Fruit fly (Drosophila melanogaster) whole organism, embryonic: Measurements from ENCODE around the gene JIL-1.

ENCODE experiments used
- Abd-B ChIP-seq: fragments of 200-800 bp; sonication (Bioruptor generic); optimal IDR thresholded peaks from 2 replicates; lab custom pipeline; 2018; ENCODE audit warnings: missing biosample characterization, mild to moderate bottlenecking, missing genetic modification characterization, moderate library complexity
- B-H1 ChIP-seq: fragments of 200-800 bp; sonication (Bioruptor generic); IDR thresholded peaks from 3 replicates; pipeline ENCODE4 v1.3.6; 2022; ENCODE audit warnings: missing biosample characterization, missing genetic modification characterization
- CG12155 ChIP-seq: fragments of 200-800 bp; sonication (Bioruptor generic); optimal IDR thresholded peaks from 3 replicates; lab custom pipeline; 2016; ENCODE audit warnings: missing biosample characterization, missing genetic modification characterization
- CG14710 ChIP-seq: fragments of 200-800 bp; sonication (Bioruptor generic); optimal IDR thresholded peaks from 3 replicates; lab custom pipeline; 2019; ENCODE audit warnings: missing biosample characterization, mild to moderate bottlenecking, missing genetic modification characterization, moderate library complexity
- CG2678 ChIP-seq: fragments of 200-800 bp; sonication (Bioruptor generic); optimal IDR thresholded peaks from 3 replicates; lab custom pipeline; 2019; ENCODE audit warnings: missing biosample characterization, mild to moderate bottlenecking, missing genetic modification characterization, moderate library complexity
- CG3407 ChIP-seq: fragments of 200-800 bp; sonication (Bioruptor generic); optimal IDR thresholded peaks from 2 replicates; lab custom pipeline; 2018; ENCODE audit warnings: missing biosample characterization, mild to moderate bottlenecking, missing genetic modification characterization
- CG3726 ChIP-seq: fragments of 200-800 bp; sonication (Bioruptor generic); IDR thresholded peaks from 3 replicates; pipeline ENCODE4, ENCODE4 v1.3.6; 2022; ENCODE audit warnings: missing biosample characterization, missing genetic modification characterization
- CG4820 ChIP-seq: fragments of 200-800 bp; sonication (Bioruptor generic); optimal IDR thresholded peaks from 3 replicates; lab custom pipeline; 2016; ENCODE audit warnings: missing biosample characterization, missing genetic modification characterization
- CG6765 ChIP-seq: fragments of 200-800 bp; sonication (Bioruptor generic); optimal IDR thresholded peaks from 3 replicates; lab custom pipeline; 2017; ENCODE audit warnings: missing biosample characterization, mild to moderate bottlenecking, missing genetic modification characterization
- CG7271 ChIP-seq: fragments of 200-800 bp; sonication (Bioruptor generic); optimal IDR thresholded peaks from 2 replicates; lab custom pipeline; 2018; ENCODE audit warnings: missing biosample characterization, mild to moderate bottlenecking, missing genetic modification characterization, moderate library complexity
- CG9609 ChIP-seq: fragments of 200-800 bp; sonication (Bioruptor generic); optimal IDR thresholded peaks from 3 replicates; lab custom pipeline; 2016; ENCODE audit warnings: missing biosample characterization, missing genetic modification characterization
- Chrac-16 ChIP-seq: fragments of 200-800 bp; sonication (Bioruptor generic); optimal IDR thresholded peaks from 3 replicates; lab custom pipeline; 2016; ENCODE audit warnings: missing biosample characterization, missing genetic modification characterization
- Dp ChIP-seq: fragments of 200-800 bp; sonication (Bioruptor generic); optimal IDR thresholded peaks from 2 replicates; lab custom pipeline; 2018; ENCODE audit warnings: missing biosample characterization, mild to moderate bottlenecking, missing genetic modification characterization, moderate library complexity
- E2f1 ChIP-seq: fragments of 200-800 bp; sonication (Bioruptor generic); IDR thresholded peaks from 2 replicates; pipeline ENCODE4 v1.3.6; 2022; ENCODE audit warnings: missing biosample characterization, missing genetic modification characterization
- Fer2 ChIP-seq: fragments of 200-800 bp; sonication (Bioruptor generic); optimal IDR thresholded peaks from 2 replicates; lab custom pipeline; 2018; ENCODE audit warnings: missing biosample characterization, mild to moderate bottlenecking, missing genetic modification characterization, moderate library complexity
- Hand ChIP-seq: fragments of 200-800 bp; sonication (Bioruptor generic); optimal IDR thresholded peaks from 2 replicates; lab custom pipeline; 2017; ENCODE audit warnings: mild to moderate bottlenecking, missing biosample characterization, missing genetic modification reagents, missing genetic modification characterization
- HmgD ChIP-seq: fragments of 200-800 bp; sonication (Bioruptor generic); optimal IDR thresholded peaks from 3 replicates; lab custom pipeline; 2016; ENCODE audit warnings: missing biosample characterization, missing genetic modification characterization
- Hsf ChIP-seq: fragments of 200-800 bp; sonication (Bioruptor generic); optimal IDR thresholded peaks from 3 replicates; lab custom pipeline; 2016; ENCODE audit warnings: missing biosample characterization, missing genetic modification characterization
- Lpt ChIP-seq: fragments of >200 bp; optimal IDR thresholded peaks from 2 replicates; lab custom pipeline; 2018; ENCODE audit warnings: missing biosample characterization, missing genetic modification characterization
- MBD-R2 ChIP-seq: fragments of 200-800 bp; sonication (Bioruptor generic); IDR thresholded peaks from 2 replicates; pipeline ENCODE4 v1.3.6; 2022; ENCODE audit warnings: missing biosample characterization, missing genetic modification characterization
- NFAT ChIP-seq: fragments of 200-800 bp; sonication (Bioruptor generic); IDR thresholded peaks from 2 replicates; pipeline ENCODE4 v1.3.6; 2022; ENCODE audit warnings: missing biosample characterization, missing genetic modification characterization
- Opbp ChIP-seq: fragments of 200-800 bp; sonication (Bioruptor generic); IDR thresholded peaks from 3 replicates; pipeline ENCODE4 v1.3.6; 2022; ENCODE audit warnings: missing biosample characterization, missing genetic modification characterization; ENCODE audit not compliant: partially characterized antibody
- Scr ChIP-seq: fragments of 200-800 bp; sonication (Bioruptor generic); IDR thresholded peaks from 2 replicates; pipeline ENCODE4 v1.3.6; 2022; ENCODE audit warnings: missing biosample characterization, missing genetic modification characterization; ENCODE audit not compliant: partially characterized antibody
- Sry-δ ChIP-seq: fragments of 200-800 bp; sonication (Bioruptor generic); optimal IDR thresholded peaks from 2 replicates; lab custom pipeline; 2016; ENCODE audit warnings: missing biosample characterization, missing genetic modification characterization
- ac ChIP-seq: fragments of 200-800 bp; sonication (Bioruptor generic); optimal IDR thresholded peaks from 3 replicates; lab custom pipeline; 2017; ENCODE audit warnings: missing biosample characterization, mild to moderate bottlenecking, missing genetic modification characterization
- al ChIP-seq: fragments of 200-800 bp; sonication (Bioruptor generic); IDR thresholded peaks from 2 replicates; pipeline ENCODE4 v1.3.6; 2022; ENCODE audit warnings: missing biosample characterization, missing genetic modification characterization
- amos ChIP-seq: fragments of 200-800 bp; sonication (Bioruptor generic); IDR thresholded peaks from 2 replicates; pipeline ENCODE4 v1.3.6; 2022; ENCODE audit warnings: missing biosample characterization, missing genetic modification characterization; ENCODE audit not compliant: partially characterized antibody
- ase ChIP-seq: fragments of 200-800 bp; sonication (Bioruptor generic); IDR thresholded peaks from 3 replicates; pipeline ENCODE4 v1.3.6; 2022; ENCODE audit warnings: missing biosample characterization, missing genetic modification characterization
- chinmo ChIP-seq: fragments of 200-800 bp; sonication (Bioruptor generic); IDR thresholded peaks from 4 replicates; pipeline ENCODE4 v1.3.6; 2022; ENCODE audit warnings: missing biosample characterization, missing genetic modification characterization; ENCODE audit not compliant: partially characterized antibody
- cwo ChIP-seq: fragments of 200-800 bp; sonication (Bioruptor generic); optimal IDR thresholded peaks from 3 replicates; lab custom pipeline; 2017; ENCODE audit warnings: missing biosample characterization, missing genetic modification characterization, mild to moderate bottlenecking, moderate library complexity, missing genetic modification reagents
- eve ChIP-seq, 2 experiments: fragments of >200 bp; optimal IDR thresholded peaks; 2 replicates each; lab custom pipeline; 2017; ENCODE audit warnings: missing biosample characterization in 2 of 2, missing genetic modification characterization in 2 of 2
- jing ChIP-seq: fragments of 200-800 bp; sonication (Bioruptor generic); optimal IDR thresholded peaks from 2 replicates; lab custom pipeline; 2018; ENCODE audit warnings: missing biosample characterization, mild to moderate bottlenecking, missing genetic modification characterization
- ken ChIP-seq: fragments of 200-800 bp; sonication (Bioruptor generic); IDR thresholded peaks from 3 replicates; pipeline ENCODE4 v1.3.6; 2022; ENCODE audit warnings: missing biosample characterization, missing genetic modification characterization
- lbe ChIP-seq: fragments of 200-800 bp; sonication (Bioruptor generic); optimal IDR thresholded peaks from 2 replicates; lab custom pipeline; 2016; ENCODE audit warnings: missing biosample characterization, mild to moderate bottlenecking, missing genetic modification characterization
- lov ChIP-seq, 2 experiments: fragments of 200-800 bp in 1 of 2; fragments of >200 bp in 1 of 2; sonication (Bioruptor generic) in 1 of 2; IDR thresholded peaks in 1 of 2; optimal IDR thresholded peaks in 1 of 2; 2 replicates in 1 of 2; 3 replicates in 1 of 2; pipeline versions ENCODE4 v1.3.6 to Lab custom; 2017 to 2022; ENCODE audit warnings: missing biosample characterization in 1 of 2, missing genetic modification characterization in 1 of 2
- mirr ChIP-seq: fragments of 200-800 bp; sonication (Bioruptor generic); optimal IDR thresholded peaks from 3 replicates; lab custom pipeline; 2018; ENCODE audit warnings: missing biosample characterization, mild to moderate bottlenecking, missing genetic modification characterization
- sens ChIP-seq: fragments of 200-800 bp; sonication (Bioruptor generic); peaks from one replicate; lab custom pipeline; 2016; ENCODE audit warnings: missing biosample characterization, missing genetic modification characterization
- sim ChIP-seq: fragments of 200-800 bp; sonication (Bioruptor generic); IDR thresholded peaks from 2 replicates; pipeline ENCODE4 v1.3.6; 2022; ENCODE audit warnings: missing biosample characterization, missing genetic modification characterization
- usp ChIP-seq: fragments of >200 bp; optimal IDR thresholded peaks from 2 replicates; lab custom pipeline; 2017; ENCODE audit warnings: missing biosample characterization, missing genetic modification characterization
- wdn ChIP-seq: fragments of 200-800 bp; sonication (Bioruptor generic); IDR thresholded peaks from 2 replicates; pipeline ENCODE4 v1.3.6; 2022; ENCODE audit warnings: missing biosample characterization, missing genetic modification characterization
- zf30C ChIP-seq: fragments of 200-800 bp; sonication (Bioruptor generic); optimal IDR thresholded peaks from 3 replicates; lab custom pipeline; 2018; ENCODE audit warnings: missing biosample characterization, mild to moderate bottlenecking, missing genetic modification characterization

Gene JIL-1

DNA sequence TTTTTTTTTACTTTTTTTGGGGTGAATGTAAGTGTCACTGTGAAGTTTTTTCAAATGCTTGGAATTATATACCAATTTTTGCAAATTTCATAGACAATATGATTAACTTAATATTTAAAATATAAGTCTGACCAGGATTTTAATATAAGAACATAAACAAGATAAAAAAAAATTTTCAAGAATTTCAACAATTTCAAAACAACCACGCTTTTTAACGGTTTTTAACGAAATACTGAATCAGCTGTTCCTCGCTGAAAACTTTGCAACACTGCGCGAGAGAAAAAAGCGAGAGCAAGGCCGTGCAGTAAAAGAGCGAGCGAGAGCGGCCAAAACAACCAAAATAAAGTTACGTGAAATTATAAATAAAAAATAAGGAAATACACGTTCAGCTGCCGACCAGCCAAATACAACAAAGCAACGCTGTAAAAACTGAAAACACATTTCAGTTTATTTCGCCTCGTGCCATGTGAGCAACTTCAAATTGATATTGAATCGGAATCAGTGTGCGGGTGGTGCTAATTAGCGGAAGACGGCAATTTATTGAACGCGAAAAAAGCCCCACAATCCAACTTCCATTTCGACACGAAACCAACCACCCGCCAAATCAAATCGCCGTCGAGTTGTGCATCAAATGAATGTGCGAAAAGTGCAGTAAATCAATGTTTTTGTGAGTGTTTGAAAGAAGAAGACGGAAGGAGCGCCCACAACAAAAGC, 3.4 kb upstream of the JIL-1 start, which contains the start of the genes CG46439, Iyd and CG33947 (continued):
- TF ChIP-seq sim (GFP tag; lab: Robert Waterston, UW) (no peak), HmgD (GFP tag; lab: Kevin White, UChicago) (no peak), cwo (GFP tag; lab: Kevin White, UChicago) (peak; percentile 28), NFAT (GFP tag; lab: Robert Waterston, UW) (no peak), CG6765 (GFP tag; lab: Kevin White, UChicago) (no peak), Chrac-16 (GFP tag; lab: Kevin White, UChicago) (no peak), Lpt (no peak), wdn (GFP tag; lab: Robert Waterston, UW) (no peak), chinmo (GFP tag; lab: Robert Waterston, UW) (0 out of 4 replicates have a peak, but pooled peaks have one; percentile 76), mirr (no peak), E2f1 (GFP tag; lab: Robert Waterston, UW) (peak; percentile 55; the same call in 1 of the 2 replicates), CG3407 (GFP tag; lab: Kevin White, UChicago) (no peak), Opbp (GFP tag; lab: Robert Waterston, UW) (no peak), Hsf (no peak), ac (GFP tag; lab: Kevin White, UChicago) (no peak), usp (GFP tag; lab: Kevin White, UChicago) (no peak), al (GFP tag; lab: Robert Waterston, UW) (no peak), Hand (peak; percentile 58), Scr (peak; percentile 22; the same call in 1 of the 2 replicates), Abd-B (GFP tag; lab: Kevin White, UChicago) (no peak), amos (GFP tag; lab: Robert Waterston, UW) (no peak), CG12155 (GFP tag; lab: Kevin White, UChicago) (no peak), CG7271 (tag; lab: Kevin White, UChicago) (no peak), CG9609 (GFP tag; lab: Kevin White, UChicago) (no peak), ase (GFP tag; lab: Robert Waterston, UW) (no peak), lbe (peak; percentile 73), Sry-δ (GFP tag; lab: Kevin White, UChicago) (no peak), zf30C (GFP tag; lab: Kevin White, UChicago) (no peak), CG2678 (no peak), jing (GFP tag; lab: Kevin White, UChicago) (no peak), eve (GFP tag; optimal IDR thresholded peaks at IDR 0.05; lab: Kevin White, UChicago) (no peak), B-H1 (no peak), Dp (GFP tag; lab: Kevin White, UChicago) (peak; percentile 67)

dm6 chr3L:11094279-11094678, 1.3 kb upstream of the JIL-1 start:
- TF ChIP-seq CG14710 (tag; lab: Kevin White, UChicago): no peak
- TF ChIP-seq Fer2 (tag; lab: Kevin White, UChicago): no peak
- TF ChIP-seq lov (optimal IDR thresholded peaks at IDR 0.05; lab: Kevin White, UChicago): no peak
- no peak for TF ChIP-seq lov (GFP tag; IDR thresholded peaks at IDR 0.05; lab: Robert Waterston, UW)
- TF ChIP-seq CG3726 (GFP tag; lab: Robert Waterston, UW): no peak
- TF ChIP-seq ken (GFP tag; lab: Robert Waterston, UW): no peak
- TF ChIP-seq MBD-R2 (GFP tag; lab: Robert Waterston, UW): no peak
- TF ChIP-seq CG4820 (GFP tag; lab: Kevin White, UChicago): no peak
- peak; percentile 57 for TF ChIP-seq sens (GFP tag; lab: Kevin White, UChicago)
